Fruit fly (Drosophila melanogaster): ENCODE data around the gene FMRFaR.
A peak's percentile ranks its signal among the peaks of the same experiment; 100 is the strongest.

The FMRFaR gene

DNA sequence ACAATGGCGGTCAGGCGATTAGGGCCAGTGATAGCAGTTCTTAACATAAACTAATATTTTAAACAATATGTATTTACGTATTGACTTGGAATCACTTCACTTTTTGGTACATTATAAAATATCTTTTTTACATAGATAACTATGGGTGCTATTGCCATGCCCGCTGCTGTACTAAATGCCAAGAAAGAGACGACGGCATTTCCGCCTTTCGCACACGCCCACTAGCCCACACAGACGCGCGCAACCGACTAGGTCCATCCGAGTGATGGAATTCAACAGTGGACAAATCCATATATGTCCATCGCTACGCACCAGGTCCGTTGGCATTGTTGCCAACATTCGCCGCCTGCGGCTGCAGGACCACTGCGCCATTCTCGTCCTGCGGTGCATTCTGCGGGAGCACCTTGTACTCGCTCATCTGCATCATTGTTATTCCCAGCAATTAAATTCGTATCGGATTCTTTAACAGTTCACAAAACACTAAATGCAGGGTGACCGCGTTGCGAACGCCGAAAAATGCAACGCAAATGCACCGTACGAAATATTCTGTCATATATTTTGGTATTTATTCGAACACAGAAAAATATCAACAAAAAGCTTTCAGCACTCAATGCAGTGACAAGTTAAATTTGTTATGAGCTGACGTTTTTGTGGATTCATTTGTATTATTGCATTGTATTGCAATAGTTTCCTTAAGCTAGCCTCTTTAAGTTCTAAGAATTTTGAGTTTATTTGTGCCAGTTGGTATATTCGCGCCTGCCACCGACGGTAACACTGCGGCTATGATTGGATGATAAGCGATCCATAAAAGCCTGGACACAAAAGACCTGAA, 45.0 kb downstream of the FMRFaR start, which contains the start of the genes scramb2 and Sk2:
TSS of gene scramb2 (minus strand) at position 488 of the 832 bp plus-strand sequence.
TSS of gene Sk2 (plus strand) at position 763 of the 832 bp plus-strand sequence.
- TF ChIP-seq crol (GFP tag; IDR thresholded peaks at IDR 0.05) (peak; percentile 37; the same call in 1 of the 2 replicates), CG7271 (tag; optimal IDR thresholded peaks at IDR 0.05) (peak; percentile 88), sim (GFP tag; IDR thresholded peaks at IDR 0.05) (peak; percentile 92), GATAe (GFP tag; conservative IDR thresholded peaks at IDR 0.05) (peak; percentile 79), CG32772 (GFP tag; IDR thresholded peaks at IDR 0.05) (peak; percentile 89), CG4404 (GFP tag; IDR thresholded peaks at IDR 0.05) (peak; percentile 82), dmrt11E (tag; optimal IDR thresholded peaks at IDR 0.05) (peak; percentile 91), CG13287 (GFP tag; IDR thresholded peaks at IDR 0.05; ENCODE audit: partially characterized antibody) (peak; percentile 29), CG8388 (GFP tag; optimal IDR thresholded peaks at IDR 0.05) (peak; percentile 94), gem (tag; optimal IDR thresholded peaks at IDR 0.05) (peak; percentile 96), CG12391 (tag; optimal IDR thresholded peaks at IDR 0.05) (peak; percentile 93), Gsc (GFP tag; IDR thresholded peaks at IDR 0.05) (peak; percentile 78), ac (GFP tag; optimal IDR thresholded peaks at IDR 0.05) (peak; percentile 87), bsh (GFP tag; optimal IDR thresholded peaks at IDR 0.05) (peak; percentile 94 to 96), ci (GFP tag; IDR thresholded peaks at IDR 0.05) (peak; percentile 97), B-H2 (GFP tag; optimal IDR thresholded peaks at IDR 0.05) (peak; percentile 89), CG15269 (tag; optimal IDR thresholded peaks at IDR 0.05) (peak; percentile 97), dm (GFP tag; optimal IDR thresholded peaks at IDR 0.05) (peak; percentile 55), CG7372 (GFP tag; IDR thresholded peaks at IDR 0.05) (peak; percentile 93), CG3726 (GFP tag; IDR thresholded peaks at IDR 0.05) (peak; percentile 91), CG31365 (tag; optimal IDR thresholded peaks at IDR 0.05) (peak; percentile 85), C15 (GFP tag; IDR thresholded peaks at IDR 0.05) (peak; percentile 89), CG10543 (GFP tag; optimal IDR thresholded peaks at IDR 0.05) (peak; percentile 86), Atf-2 (GFP tag; optimal IDR thresholded peaks at IDR 0.05) (peak; percentile 74), pita (GFP tag; optimal IDR thresholded peaks at IDR 0.05) (no peak), CG6254 (GFP tag; optimal IDR thresholded peaks at IDR 0.05) (peak; percentile 94), schlank (tag; optimal IDR thresholded peaks at IDR 0.05) (peak; percentile 86), CG42726 (GFP tag; IDR thresholded peaks at IDR 0.05; ENCODE audit: partially characterized antibody) (no peak), wor (GFP tag; IDR thresholded peaks at IDR 0.05) (peak; percentile 90), esg (GFP tag; conservative IDR thresholded peaks at IDR 0.05) (peak; percentile 92), CG10959 (GFP tag; IDR thresholded peaks at IDR 0.05) (peak; percentile 89), salm (tag; optimal IDR thresholded peaks at IDR 0.05) (peak; percentile 95), tio (GFP tag; optimal IDR thresholded peaks at IDR 0.05) (peak; percentile 90), knrl (GFP tag; IDR thresholded peaks at IDR 0.05; ENCODE audit: partially characterized antibody) (0 out of 3 replicates have a peak, but pooled peaks have one; percentile 33), Tbp (GFP tag; optimal IDR thresholded peaks at IDR 0.05) (no peak), CG5245 (GFP tag; optimal IDR thresholded peaks at IDR 0.05) (peak; percentile 94), slou (GFP tag; optimal IDR thresholded peaks at IDR 0.05) (peak; percentile 64), gsb-n (tag; optimal IDR thresholded peaks at IDR 0.05) (peak; percentile 93), CG13296 (GFP tag; optimal IDR thresholded peaks at IDR 0.05) (peak; percentile 97), CG4282 (GFP tag; optimal IDR thresholded peaks at IDR 0.05) (peak; percentile 20), sima (GFP tag; optimal IDR thresholded peaks at IDR 0.05) (peak; percentile 51), CG16779 (GFP tag; IDR thresholded peaks at IDR 0.05) (peak; percentile 84), CG4730 (GFP tag; IDR thresholded peaks at IDR 0.05) (peak; percentile 93), CG8089 (GFP tag; optimal IDR thresholded peaks at IDR 0.05) (peak; percentile 68), CG18619 (GFP tag; optimal IDR thresholded peaks at IDR 0.05) (peak; percentile 90), gfzf (GFP tag; optimal IDR thresholded peaks at IDR 0.05) (peak; percentile 97), CG7786 (GFP tag; optimal IDR thresholded peaks at IDR 0.05) (peak; percentile 82), Hand (GFP tag; optimal IDR thresholded peaks at IDR 0.05) (peak; percentile 92), jigr1 (GFP tag; IDR thresholded peaks at IDR 0.05) (peak; percentile 90)
